Worm (Caenorhabditis elegans) whole organism, L4 larva: ENCODE results near the gene T06E4.7.

Experiments
- D1046.2 ChIP-seq: fragments of 200-800 bp; sonication (Bioruptor generic); IDR thresholded peaks from 2 replicates; pipeline ENCODE4 v1.3.6; 2022; ENCODE audit warnings: missing genetic modification characterization, missing compliant biosample characterization
- daf-16 ChIP-seq, 3 experiments: sonication (generic microtip); optimal IDR thresholded peaks; 2 replicates each; lab custom pipeline; 2016 to 2017; ENCODE audit warnings: missing genetic modification characterization in 3 of 3, missing genetic modification reagents in 3 of 3, mild to moderate bottlenecking in 2 of 3, missing compliant biosample characterization in 2 of 3, missing biosample characterization in 1 of 3, moderate library complexity in 1 of 3
- hif-1 ChIP-seq, 2 experiments: sonication (generic microtip); optimal IDR thresholded peaks; 2 replicates each; lab custom pipeline; 2016 to 2017; ENCODE audit warnings: missing compliant biosample characterization in 2 of 2, missing genetic modification characterization in 2 of 2, missing genetic modification reagents in 2 of 2, missing genotype in 2 of 2, mild to moderate bottlenecking in 1 of 2
- lin-15B ChIP-seq: fragments of 150-350 bp; sonication (generic microtip); optimal IDR thresholded peaks from 3 replicates; lab custom pipeline; 2014; ENCODE audit warnings: missing biosample characterization, missing genetic modification characterization
- lin-29 ChIP-seq: fragments of 200-800 bp; sonication (Bioruptor generic); IDR thresholded peaks from 2 replicates; pipeline ENCODE4 v1.3.6; 2022; ENCODE audit warnings: missing genetic modification reagents, missing genetic modification characterization, missing compliant biosample characterization

ce11 chrV:9630542-9630941 lies 4.3 kb downstream of the T06E4.7 start:
- TF ChIP-seq D1046.2 (GFP tag; lab: Robert Waterston, UW) = no peak
- TF ChIP-seq hif-1 (tag; optimal IDR thresholded peaks at IDR 0.05; lab: Kevin White, UChicago) = no peak
- TF ChIP-seq lin-15B (tag; lab: Kevin White, UChicago) = no peak
- TF ChIP-seq lin-29 (GFP tag; lab: Robert Waterston, UW) = no peak
- TF ChIP-seq daf-16 (GFP tag; optimal IDR thresholded peaks at IDR 0.05; lab: Kevin White, UChicago) = no peak
- no peak for TF ChIP-seq daf-16 (tag; optimal IDR thresholded peaks at IDR 0.05; lab: Kevin White, UChicago)
